Fruit fly (Drosophila melanogaster): Measurements from ENCODE around the gene CG16888.
A peak's percentile ranks its signal among the peaks of the same experiment; 100 is the strongest.

CG16888 gene

dm6 chr2L:13835002-13835910, 22.2 kb upstream of the CG16888 start, which contains the start of the genes mRpS23 and CenG1A:
mRpS23 (minus strand) TSS chr2L:13835072.
CenG1A (plus strand) TSS chr2L:13835564.
- peak; percentile 100 for TF ChIP-seq CG32532 (GFP tag; IDR thresholded peaks at IDR 0.05)
- TF ChIP-seq Dad (GFP tag; optimal IDR thresholded peaks at IDR 0.05) = peak; percentile 100
- TF ChIP-seq cato (GFP tag; optimal IDR thresholded peaks at IDR 0.05; ENCODE audit: borderline replicate concordance) = peak; percentile 100
- peak; percentile 99 for TF ChIP-seq CG31224 (GFP tag; IDR thresholded peaks at IDR 0.05)
- TF ChIP-seq ab (GFP tag; optimal IDR thresholded peaks at IDR 0.05) = peak; percentile 99
- TF ChIP-seq gcm (GFP tag; optimal IDR thresholded peaks at IDR 0.05) = peak; percentile 100
- TF ChIP-seq CHES-1-like (GFP tag; optimal IDR thresholded peaks at IDR 0.05) = peak; percentile 100
- TF ChIP-seq gcm2 (GFP tag; optimal IDR thresholded peaks at IDR 0.05) = peak; percentile 99
- peak; percentile 100 for TF ChIP-seq Dip3 (GFP tag; optimal IDR thresholded peaks at IDR 0.05)
- peak; percentile 100 for TF ChIP-seq CG11247 (GFP tag; IDR thresholded peaks at IDR 0.05)
- TF ChIP-seq CG17802 (tag; optimal IDR thresholded peaks at IDR 0.05) = peak; percentile 95
- TF ChIP-seq CG13894 (tag; optimal IDR thresholded peaks at IDR 0.05) = peak; percentile 99
- peak; percentile 94 for TF ChIP-seq ftz-f1 (GFP tag; optimal IDR thresholded peaks at IDR 0.05)
- TF ChIP-seq CG7745 (tag; optimal IDR thresholded peaks at IDR 0.05) = peak; percentile 97
- peak; percentile 100 for TF ChIP-seq Oli (tag; optimal IDR thresholded peaks at IDR 0.05)
- TF ChIP-seq CG30403 (GFP tag; optimal IDR thresholded peaks at IDR 0.05) = peak; percentile 100
- no peak for TF ChIP-seq usp (GFP tag; optimal IDR thresholded peaks at IDR 0.05)
- TF ChIP-seq CG7839 (tag; optimal IDR thresholded peaks at IDR 0.05) = peak; percentile 100
- peak; percentile 94 for TF ChIP-seq CG9797 (GFP tag; optimal IDR thresholded peaks at IDR 0.05)
- peak; percentile 99 for TF ChIP-seq NK7.1 (GFP tag; optimal IDR thresholded peaks at IDR 0.05)
- peak; percentile 100 for TF ChIP-seq NC2β (GFP tag; optimal IDR thresholded peaks at IDR 0.05)
- peak; percentile 95 for TF ChIP-seq CG11560 (tag; IDR thresholded peaks at IDR 0.05)
- TF ChIP-seq Sox100B (GFP tag; optimal IDR thresholded peaks at IDR 0.05) = peak; percentile 99
- TF ChIP-seq CG17186 (GFP tag; optimal IDR thresholded peaks at IDR 0.05) = peak; percentile 98
- peak; percentile 100 for TF ChIP-seq CG4424 (GFP tag; optimal IDR thresholded peaks at IDR 0.05)
- TF ChIP-seq en (GFP tag; optimal IDR thresholded peaks at IDR 0.05) = peak; percentile 100
- TF ChIP-seq CG10267 (tag; optimal IDR thresholded peaks at IDR 0.05) = peak; percentile 99
- TF ChIP-seq Trl (optimal IDR thresholded peaks at IDR 0.05) = no peak
- peak; percentile 100 for TF ChIP-seq Trl (GFP tag; optimal IDR thresholded peaks at IDR 0.05)
- TF ChIP-seq CG12659 (GFP tag; optimal IDR thresholded peaks at IDR 0.05) = peak; percentile 100
- TF ChIP-seq bsh (GFP tag; optimal IDR thresholded peaks at IDR 0.05) = peak; percentile 100
- peak; percentile 100 for TF ChIP-seq jing (GFP tag; optimal IDR thresholded peaks at IDR 0.05)
- peak; percentile 100 for TF ChIP-seq sisA (GFP tag; IDR thresholded peaks at IDR 0.05)
- TF ChIP-seq kah (GFP tag; optimal IDR thresholded peaks at IDR 0.05) = peak; percentile 99
- peak; percentile 100 for TF ChIP-seq Atf6 (GFP tag; IDR thresholded peaks at IDR 0.05)
- TF ChIP-seq CG8089 (GFP tag; optimal IDR thresholded peaks at IDR 0.05) = peak; percentile 100
- no peak for TF ChIP-seq CG1832 (GFP tag; optimal IDR thresholded peaks at IDR 0.05)
- TF ChIP-seq B-H1 (GFP tag; IDR thresholded peaks at IDR 0.05) = peak; percentile 100
- peak; percentile 100 for TF ChIP-seq so (GFP tag; IDR thresholded peaks at IDR 0.05)
- TF ChIP-seq z (GFP tag; IDR thresholded peaks at IDR 0.05) = peak; percentile 88
- no peak for TF ChIP-seq cad (GFP tag; optimal IDR thresholded peaks at IDR 0.05)
- peak; percentile 99 for TF ChIP-seq CG10462 (GFP tag; optimal IDR thresholded peaks at IDR 0.05)
- TF ChIP-seq dimm (GFP tag; IDR thresholded peaks at IDR 0.05) = peak; percentile 99
- TF ChIP-seq CG6683 (GFP tag; optimal IDR thresholded peaks at IDR 0.05) = peak; percentile 98
- peak; percentile 14 for TF ChIP-seq cg (GFP tag; optimal IDR thresholded peaks at IDR 0.05)
- no peak for TF ChIP-seq CG8478 (optimal IDR thresholded peaks at IDR 0.05)
- TF ChIP-seq CG33213 (GFP tag; optimal IDR thresholded peaks at IDR 0.05) = peak; percentile 100
- TF ChIP-seq CG3065 (GFP tag; optimal IDR thresholded peaks at IDR 0.05) = peak; percentile 100
- peak; percentile 100 for TF ChIP-seq CG16863 (GFP tag; optimal IDR thresholded peaks at IDR 0.05)
- TF ChIP-seq CG6175 (GFP tag; IDR thresholded peaks at IDR 0.05) = peak; percentile 100

Measured in whole organism, embryonic.